Worm (Caenorhabditis elegans) whole organism, L1 larva: ENCODE data around the gene ccdc-47.

ENCODE experiments used
- C04F5.9 ChIP-seq: sonication (generic microtip); optimal IDR thresholded peaks from 2 replicates; lab custom pipeline; 2016; ENCODE audit warnings: missing genetic modification characterization, missing compliant biosample characterization
- C16A3.4 ChIP-seq: fragments of 150-350 bp; optimal IDR thresholded peaks from 2 replicates; lab custom pipeline; 2014; ENCODE audit warnings: missing biosample characterization, missing genetic modification characterization
- C34B4.2 ChIP-seq: sonication (generic microtip); optimal IDR thresholded peaks from 2 replicates; lab custom pipeline; 2017; ENCODE audit warnings: mild to moderate bottlenecking, missing genetic modification characterization, missing compliant biosample characterization
- F16B12.6 ChIP-seq: fragments of 150-350 bp; optimal IDR thresholded peaks from 2 replicates; lab custom pipeline; 2014; ENCODE audit warnings: missing biosample characterization, missing genetic modification characterization
- blmp-1 ChIP-seq: fragments of 150-350 bp; optimal IDR thresholded peaks from 2 replicates; lab custom pipeline; 2014; ENCODE audit warnings: missing biosample characterization, missing genetic modification characterization
- ceh-63 ChIP-seq: fragments of 200-800 bp; sonication (Bioruptor generic); optimal IDR thresholded peaks from 2 replicates; lab custom pipeline; 2018; ENCODE audit warnings: mild to moderate bottlenecking, missing genetic modification characterization, missing compliant biosample characterization
- ceh-8 ChIP-seq: fragments of 200-800 bp; sonication (Bioruptor generic); optimal IDR thresholded peaks from 2 replicates; lab custom pipeline; 2018; ENCODE audit warnings: mild to moderate bottlenecking, missing genetic modification characterization, moderate library complexity, missing compliant biosample characterization
- dpl-1 ChIP-seq, 3 experiments: fragments of 150-350 bp in 2 of 3; sonication (generic microtip) in 1 of 3; optimal IDR thresholded peaks; 2 replicates each; lab custom pipeline; 2014 to 2017; ENCODE audit warnings: missing biosample characterization in 3 of 3, missing genetic modification characterization in 3 of 3, missing genetic modification reagents in 3 of 3
- efl-1 ChIP-seq, 4 experiments: fragments of 150-350 bp; optimal IDR thresholded peaks in 3 of 4; peaks in 1 of 4; 1 replicate in 1 of 4; 2 replicates in 3 of 4; lab custom pipeline; 2014; ENCODE audit warnings: missing biosample characterization in 2 of 4, missing genetic modification characterization in 2 of 4, missing genetic modification reagents in 2 of 4
- ets-5 ChIP-seq: fragments of 200-800 bp; sonication (Bioruptor generic); IDR thresholded peaks from 2 replicates; pipeline ENCODE4 v1.3.6; 2022; ENCODE audit warnings: missing genetic modification characterization, missing compliant biosample characterization
- fkh-4 ChIP-seq: sonication (generic microtip); optimal IDR thresholded peaks from 2 replicates; lab custom pipeline; 2016; ENCODE audit warnings: missing compliant biosample characterization, missing genetic modification characterization, borderline replicate concordance
- grh-1 ChIP-seq: fragments of 200-800 bp; sonication (Bioruptor generic); IDR thresholded peaks from 2 replicates; pipeline ENCODE4 v1.3.6; 2022; ENCODE audit warnings: missing genetic modification reagents, missing genetic modification characterization, missing compliant biosample characterization
- hlh-4 ChIP-seq: sonication (generic microtip); optimal IDR thresholded peaks from 2 replicates; lab custom pipeline; 2016; ENCODE audit warnings: mild to moderate bottlenecking, missing genetic modification characterization, missing compliant biosample characterization
- irx-1 ChIP-seq: sonication (generic microtip); optimal IDR thresholded peaks from 2 replicates; lab custom pipeline; 2016; ENCODE audit warnings: missing genetic modification characterization, missing compliant biosample characterization
- isw-1 ChIP-seq: fragments of 200-800 bp; sonication (Bioruptor generic); IDR thresholded peaks from 2 replicates; pipeline ENCODE4 v1.3.6; 2022; ENCODE audit warnings: missing genetic modification characterization, missing compliant biosample characterization
- jun-1 ChIP-seq: fragments of 150-350 bp; optimal IDR thresholded peaks from 2 replicates; lab custom pipeline; 2014; ENCODE audit warnings: missing biosample characterization, missing genetic modification reagents, missing genetic modification characterization
- lin-14 ChIP-seq: fragments of 200-800 bp; sonication (Bioruptor generic); optimal IDR thresholded peaks from 2 replicates; lab custom pipeline; 2018; ENCODE audit warnings: mild to moderate bottlenecking, missing genetic modification characterization, moderate library complexity, missing compliant biosample characterization
- lin-35 ChIP-seq, 2 experiments: fragments of 150-350 bp; optimal IDR thresholded peaks; 2 replicates each; lab custom pipeline; 2014; ENCODE audit warnings: missing biosample characterization in 2 of 2, missing genetic modification characterization in 2 of 2, missing genetic modification reagents in 2 of 2
- lin-39 ChIP-seq: fragments of 150-350 bp; optimal IDR thresholded peaks from 2 replicates; lab custom pipeline; 2014; ENCODE audit warnings: missing biosample characterization, missing genetic modification reagents, missing genetic modification characterization
- lir-3 ChIP-seq: sonication (generic microtip); optimal IDR thresholded peaks from 2 replicates; lab custom pipeline; 2016; ENCODE audit warnings: mild to moderate bottlenecking, missing genetic modification characterization, moderate library complexity, missing compliant biosample characterization; ENCODE audit not compliant: poor library complexity
- lsy-2 ChIP-seq, 2 experiments: fragments of 150-350 bp; optimal IDR thresholded peaks; 2 replicates each; lab custom pipeline; 2014; ENCODE audit warnings: missing biosample characterization in 2 of 2, missing genetic modification characterization in 2 of 2
- mab-9 ChIP-seq: fragments of 200-800 bp; sonication (Bioruptor generic); IDR thresholded peaks from 2 replicates; pipeline ENCODE4 v1.3.6; 2022; ENCODE audit warnings: missing genetic modification reagents, missing genetic modification characterization, missing compliant biosample characterization
- mdl-1 ChIP-seq, 2 experiments: fragments of 150-350 bp; optimal IDR thresholded peaks; 2 replicates each; lab custom pipeline; 2014 to 2017; ENCODE audit warnings: missing biosample characterization in 2 of 2, missing genetic modification characterization in 2 of 2, inconsistent platforms in 1 of 2
- mef-2 ChIP-seq: fragments of 150-350 bp; optimal IDR thresholded peaks from 2 replicates; lab custom pipeline; 2014; ENCODE audit warnings: missing biosample characterization, missing genetic modification characterization
- nhr-11 ChIP-seq: fragments of 150-350 bp; optimal IDR thresholded peaks from 2 replicates; lab custom pipeline; 2014; ENCODE audit warnings: missing biosample characterization, missing genetic modification characterization
- nhr-12 ChIP-seq: sonication (generic microtip); optimal IDR thresholded peaks from 2 replicates; lab custom pipeline; 2017; ENCODE audit warnings: missing biosample characterization, missing genetic modification characterization
- nhr-20 ChIP-seq: sonication (generic microtip); optimal IDR thresholded peaks from 2 replicates; lab custom pipeline; 2016; ENCODE audit warnings: mild to moderate bottlenecking, missing genetic modification characterization, missing compliant biosample characterization
- nhr-28 ChIP-seq: fragments of 150-350 bp; optimal IDR thresholded peaks from 2 replicates; lab custom pipeline; 2014; ENCODE audit warnings: missing biosample characterization, missing genetic modification characterization
- nhr-71 ChIP-seq: sonication (generic microtip); optimal IDR thresholded peaks from 2 replicates; lab custom pipeline; 2016; ENCODE audit warnings: mild to moderate bottlenecking, missing genetic modification characterization, moderate library complexity, missing compliant biosample characterization
- nhr-76 ChIP-seq: sonication (generic microtip); optimal IDR thresholded peaks from 2 replicates; lab custom pipeline; 2017; ENCODE audit warnings: missing biosample characterization, missing genetic modification characterization
- nhr-85 ChIP-seq: sonication (generic microtip); peaks from one replicate; lab custom pipeline; 2016; ENCODE audit warnings: missing genetic modification characterization, inconsistent platforms, missing compliant biosample characterization
- nhr-90 ChIP-seq: sonication (generic microtip); optimal IDR thresholded peaks from 2 replicates; lab custom pipeline; 2016; ENCODE audit warnings: mild to moderate bottlenecking, missing genetic modification characterization, missing compliant biosample characterization; ENCODE audit not compliant: poor library complexity
- pax-3 ChIP-seq: fragments of 200-800 bp; sonication (Bioruptor generic); optimal IDR thresholded peaks from 2 replicates; lab custom pipeline; 2018; ENCODE audit warnings: mild to moderate bottlenecking, missing genetic modification characterization, moderate library complexity, missing compliant biosample characterization
- pqm-1 ChIP-seq: sonication (generic microtip); optimal IDR thresholded peaks from 3 replicates; lab custom pipeline; 2017; ENCODE audit warnings: missing biosample characterization, missing genetic modification characterization
- rnt-1 ChIP-seq: sonication (generic microtip); optimal IDR thresholded peaks from 2 replicates; lab custom pipeline; 2016; ENCODE audit warnings: mild to moderate bottlenecking, missing genetic modification characterization, moderate library complexity, missing compliant biosample characterization
- snpc-4 ChIP-seq: fragments of 150-350 bp; optimal IDR thresholded peaks from 2 replicates; lab custom pipeline; 2014; ENCODE audit warnings: missing biosample characterization, missing genetic modification characterization
- snu-23 ChIP-seq: sonication (generic microtip); optimal IDR thresholded peaks from 2 replicates; lab custom pipeline; 2016; ENCODE audit warnings: missing genetic modification characterization, missing compliant biosample characterization
- sox-4 ChIP-seq: sonication (generic microtip); optimal IDR thresholded peaks from 2 replicates; lab custom pipeline; 2016; ENCODE audit warnings: missing genetic modification characterization, missing compliant biosample characterization
- sptf-1 ChIP-seq: fragments of 150-350 bp; optimal IDR thresholded peaks from 2 replicates; lab custom pipeline; 2014; ENCODE audit warnings: missing biosample characterization, missing genetic modification characterization
- sup-37 ChIP-seq: fragments of 200-800 bp; sonication (Bioruptor generic); optimal IDR thresholded peaks from 2 replicates; lab custom pipeline; 2018; ENCODE audit warnings: mild to moderate bottlenecking, missing genetic modification characterization, missing compliant biosample characterization
- tbx-2 ChIP-seq: sonication (generic microtip); optimal IDR thresholded peaks from 2 replicates; lab custom pipeline; 2016; ENCODE audit warnings: missing genetic modification characterization, missing compliant biosample characterization
- tlp-1 ChIP-seq: fragments of 150-350 bp; optimal IDR thresholded peaks from 2 replicates; lab custom pipeline; 2014; ENCODE audit warnings: missing biosample characterization, missing genetic modification characterization
- unc-86 ChIP-seq: sonication (generic microtip); optimal IDR thresholded peaks from 2 replicates; lab custom pipeline; 2016; ENCODE audit warnings: missing genetic modification characterization, missing compliant biosample characterization
- xbp-1 ChIP-seq: sonication (generic microtip); optimal IDR thresholded peaks from 2 replicates; lab custom pipeline; 2016; ENCODE audit warnings: missing genetic modification characterization, missing compliant biosample characterization
- zag-1 ChIP-seq: fragments of 150-350 bp; optimal IDR thresholded peaks from 2 replicates; lab custom pipeline; 2014; ENCODE audit warnings: missing biosample characterization, missing genetic modification characterization
- zip-4 ChIP-seq: fragments of 200-800 bp; sonication (Bioruptor generic); optimal IDR thresholded peaks from 2 replicates; lab custom pipeline; 2018; ENCODE audit warnings: mild to moderate bottlenecking, missing genetic modification characterization, moderate library complexity, missing compliant biosample characterization
- ztf-4 ChIP-seq: fragments of 150-350 bp; optimal IDR thresholded peaks from 2 replicates; lab custom pipeline; 2014; ENCODE audit warnings: missing biosample characterization, missing genetic modification characterization

The ccdc-47 gene

DNA sequence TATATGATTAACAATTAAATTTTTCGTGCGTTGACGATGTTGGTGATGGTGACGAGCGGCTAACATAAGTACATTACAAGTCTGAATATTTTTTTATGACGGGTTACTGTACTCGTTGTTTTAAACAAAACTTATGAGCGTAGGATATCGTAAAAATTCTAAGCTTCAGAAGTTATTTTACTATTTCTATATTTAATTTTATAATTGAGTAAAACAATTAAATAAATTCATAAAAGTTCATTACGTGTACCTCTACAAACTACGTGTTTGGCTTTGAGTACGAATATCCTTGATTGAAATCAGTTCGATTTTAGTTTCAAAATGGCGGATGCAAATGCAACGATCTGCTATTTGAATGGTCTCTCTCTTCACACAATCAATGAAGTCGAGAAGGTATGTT, 11.4 kb downstream of the ccdc-47 start, which contains the start of gene F37A8.1:
Gene F37A8.1 (plus strand): TSS at position 301 of the 400 bp plus-strand sequence.
- TF ChIP-seq nhr-90 (no peak), mdl-1 (tag; optimal IDR thresholded peaks at IDR 0.05; lab: Kevin White, UChicago) (no peak), nhr-11 (tag; lab: Kevin White, UChicago) (no peak), snpc-4 (tag; lab: Kevin White, UChicago) (no peak), C04F5.9 (tag; lab: Kevin White, UChicago) (no peak), pax-3 (tag; lab: Kevin White, UChicago) (no peak), lir-3 (tag; lab: Kevin White, UChicago) (no peak)

- TF ChIP-seq efl-1 (optimal IDR thresholded peaks at IDR 0.05; lab: Kevin White, UChicago) (no peak), efl-1 (GFP tag; optimal IDR thresholded peaks at IDR 0.05 in 1 of 2; lab: Kevin White, UChicago) (peak in 1 of 2 experiments; percentile 84), rnt-1 (tag; lab: Kevin White, UChicago) (no peak)
- TF ChIP-seq, all 84 proteins: peak for 1
Observed at ce11 chrIII:3931423-3931822, 14.7 kb downstream of the ccdc-47 start, which contains the start of gene F37A8.2. Gene F37A8.2 (minus strand): TSS chrIII:3931523.

- no peak for TF ChIP-seq hlh-4 (tag; lab: Kevin White, UChicago)
- TF ChIP-seq xbp-1 (tag; lab: Kevin White, UChicago), result no peak
- no peak for TF ChIP-seq sup-37
- TF ChIP-seq sptf-1, result no peak
- no peak for TF ChIP-seq isw-1 (GFP tag; lab: Robert Waterston, UW)
- TF ChIP-seq nhr-76 (tag; lab: Kevin White, UChicago), result no peak
- TF ChIP-seq jun-1 (tag; lab: Kevin White, UChicago), result no peak
- no peak for TF ChIP-seq sox-4 (tag; lab: Kevin White, UChicago)
- TF ChIP-seq nhr-20 (tag; lab: Kevin White, UChicago), result no peak
- TF ChIP-seq zip-4 (GFP tag; lab: Kevin White, UChicago), result no peak
- TF ChIP-seq mab-9, result no peak
Observed at ce11 chrIII:3935808-3936207, 19.0 kb downstream of the ccdc-47 start, which contains the start of gene npl-10. Gene npl-10 (minus strand): TSS chrIII:3935908.

- TF ChIP-seq ets-5 (GFP tag; lab: Robert Waterston, UW), result no peak
- TF ChIP-seq snu-23, result peak; percentile 11
- TF ChIP-seq grh-1, result no peak
- TF ChIP-seq tlp-1, result no peak
- peak in 1 of 2 experiments; percentile 0 for TF ChIP-seq lsy-2 (tag; optimal IDR thresholded peaks at IDR 0.05; lab: Kevin White, UChicago)
- TF ChIP-seq lin-14 (GFP tag; lab: Kevin White, UChicago), result peak; percentile 44
- TF ChIP-seq lin-35 (GFP tag; optimal IDR thresholded peaks at IDR 0.05; lab: Kevin White, UChicago), result peak in 1 of 2 experiments; percentile 64
- no peak for TF ChIP-seq irx-1 (tag; lab: Kevin White, UChicago)
- TF ChIP-seq nhr-85, result no peak
- TF ChIP-seq nhr-28 (tag; lab: Kevin White, UChicago), result no peak
- TF ChIP-seq ceh-63 (GFP tag; lab: Kevin White, UChicago), result no peak
- peak; percentile 28 for TF ChIP-seq C16A3.4
- TF ChIP-seq zag-1 (tag; lab: Kevin White, UChicago), result no peak
- TF ChIP-seq xbp-1 (tag; lab: Kevin White, UChicago), result no peak
- peak in 1 of 2 experiments; percentile 30 for TF ChIP-seq mdl-1 (tag; optimal IDR thresholded peaks at IDR 0.05; lab: Kevin White, UChicago)
- no peak for TF ChIP-seq ztf-4 (tag; lab: Kevin White, UChicago)
- no peak for TF ChIP-seq efl-1 (optimal IDR thresholded peaks at IDR 0.05; lab: Kevin White, UChicago)
- TF ChIP-seq efl-1 (GFP tag; optimal IDR thresholded peaks at IDR 0.05 in 1 of 2; lab: Kevin White, UChicago), result no peak
- no peak for TF ChIP-seq lin-39
- no peak for TF ChIP-seq sup-37
- no peak for TF ChIP-seq unc-86 (tag; lab: Kevin White, UChicago)
- no peak for TF ChIP-seq ceh-8 (GFP tag; lab: Kevin White, UChicago)
- no peak for TF ChIP-seq tbx-2 (tag; lab: Kevin White, UChicago)
- TF ChIP-seq nhr-71 (tag; lab: Kevin White, UChicago), result no peak
- TF ChIP-seq blmp-1 (tag; lab: Kevin White, UChicago), result peak; percentile 91
- no peak for TF ChIP-seq pqm-1 (tag; lab: Kevin White, UChicago)
- TF ChIP-seq F16B12.6 (tag; lab: Kevin White, UChicago), result no peak
- TF ChIP-seq C34B4.2 (tag; lab: Kevin White, UChicago), result no peak
- no peak for TF ChIP-seq dpl-1 (GFP tag; optimal IDR thresholded peaks at IDR 0.05; lab: Kevin White, UChicago)
- no peak for TF ChIP-seq mef-2 (tag; lab: Kevin White, UChicago)
- TF ChIP-seq nhr-12, result no peak
- TF ChIP-seq fkh-4 (tag; lab: Kevin White, UChicago), result no peak
Observed at ce11 chrIII:3952058-3952457, 35.3 kb downstream of the ccdc-47 start.
